Worm (Caenorhabditis elegans) whole organism, L2 larva: ENCODE data around the gene ztf-25.
"Not testable (repeated sequence)": the region's sequence is repeated elsewhere in the genome, so short reads cannot be mapped to it uniquely, and the experiment has no call there.

Experiments used
- C34F6.9 ChIP-seq: fragments of 150-350 bp; optimal IDR thresholded peaks from 2 replicates; lab custom pipeline; 2014; ENCODE audit warnings: missing biosample characterization, missing genetic modification characterization
- F13H6.1 ChIP-seq: sonication (generic microtip); optimal IDR thresholded peaks from 2 replicates; lab custom pipeline; 2016; ENCODE audit warnings: missing genetic modification characterization, missing compliant biosample characterization
- R02D3.7 ChIP-seq: fragments of 150-350 bp; optimal IDR thresholded peaks from 2 replicates; lab custom pipeline; 2014; ENCODE audit warnings: missing biosample characterization, missing genetic modification characterization
- ZK546.5 ChIP-seq: sonication (generic microtip); optimal IDR thresholded peaks from 2 replicates; lab custom pipeline; 2017; ENCODE audit warnings: missing biosample characterization, missing genetic modification characterization
- alr-1 ChIP-seq: fragments of 150-350 bp; optimal IDR thresholded peaks from 2 replicates; lab custom pipeline; 2014; ENCODE audit warnings: missing biosample characterization, missing genetic modification characterization
- blmp-1 ChIP-seq: sonication (generic microtip); optimal IDR thresholded peaks from 2 replicates; lab custom pipeline; 2017; ENCODE audit warnings: missing genetic modification characterization, mild to moderate bottlenecking, missing compliant biosample characterization, antibody characterized with exemption, moderate library complexity; ENCODE audit not compliant: insufficient read depth
- ceh-82 ChIP-seq: fragments of 150-350 bp; optimal IDR thresholded peaks from 2 replicates; lab custom pipeline; 2014; ENCODE audit warnings: missing biosample characterization, missing genetic modification characterization
- dmd-4 ChIP-seq: sonication (generic microtip); optimal IDR thresholded peaks from 2 replicates; lab custom pipeline; 2017; ENCODE audit warnings: missing biosample characterization, missing genetic modification characterization
- elt-1 ChIP-seq: fragments of 150-350 bp; optimal IDR thresholded peaks from 2 replicates; lab custom pipeline; 2014; ENCODE audit warnings: missing biosample characterization, missing genetic modification characterization
- fos-1 ChIP-seq: fragments of 150-350 bp; optimal IDR thresholded peaks from 2 replicates; lab custom pipeline; 2014; ENCODE audit warnings: missing biosample characterization, missing genetic modification characterization
- lin-11 ChIP-seq: fragments of 150-350 bp; sonication (generic microtip); optimal IDR thresholded peaks from 2 replicates; lab custom pipeline; 2014; ENCODE audit warnings: missing biosample characterization, missing genetic modification characterization, inconsistent platforms, mixed read lengths
- lin-13 ChIP-seq: fragments of 150-350 bp; optimal IDR thresholded peaks from 2 replicates; lab custom pipeline; 2014; ENCODE audit warnings: missing biosample characterization, missing genetic modification reagents, missing genetic modification characterization
- lin-39 ChIP-seq: fragments of 150-350 bp; optimal IDR thresholded peaks from 2 replicates; lab custom pipeline; 2014; ENCODE audit warnings: missing biosample characterization, missing genetic modification reagents, missing genetic modification characterization
- lsy-2 ChIP-seq, 2 experiments: fragments of 150-350 bp in 1 of 2; sonication (generic microtip) in 1 of 2; optimal IDR thresholded peaks; 2 replicates each; lab custom pipeline; 2014 to 2017; ENCODE audit warnings: missing biosample characterization in 2 of 2, missing genetic modification characterization in 2 of 2
- mab-5 ChIP-seq: fragments of 150-350 bp; optimal IDR thresholded peaks from 2 replicates; lab custom pipeline; 2014; ENCODE audit warnings: missing biosample characterization, missing genetic modification characterization
- mbf-1 ChIP-seq: sonication (generic microtip); optimal IDR thresholded peaks from 2 replicates; lab custom pipeline; 2017; ENCODE audit warnings: missing biosample characterization, missing genetic modification characterization
- nhr-11 ChIP-seq: fragments of 150-350 bp; optimal IDR thresholded peaks from 2 replicates; lab custom pipeline; 2014; ENCODE audit warnings: missing biosample characterization, missing genetic modification characterization
- nhr-12 ChIP-seq: fragments of 150-350 bp; optimal IDR thresholded peaks from 2 replicates; lab custom pipeline; 2014; ENCODE audit warnings: missing biosample characterization, missing genetic modification characterization
- nhr-23 ChIP-seq: fragments of 150-350 bp; optimal IDR thresholded peaks from 2 replicates; lab custom pipeline; 2014; ENCODE audit warnings: missing biosample characterization, missing genetic modification reagents, missing genetic modification characterization
- nhr-237 ChIP-seq: fragments of 150-350 bp; optimal IDR thresholded peaks from 2 replicates; lab custom pipeline; 2014; ENCODE audit warnings: missing biosample characterization, missing genetic modification characterization
- nhr-25 ChIP-seq: fragments of 150-350 bp; sonication (generic microtip); optimal IDR thresholded peaks from 3 replicates; lab custom pipeline; 2014; ENCODE audit warnings: missing biosample characterization, missing genetic modification characterization
- nhr-6 ChIP-seq: fragments of 150-350 bp; optimal IDR thresholded peaks from 2 replicates; lab custom pipeline; 2014; ENCODE audit warnings: missing biosample characterization, missing genetic modification characterization
- nhr-77 ChIP-seq: fragments of 150-350 bp; optimal IDR thresholded peaks from 2 replicates; lab custom pipeline; 2014; ENCODE audit warnings: missing biosample characterization, missing genetic modification characterization
- peb-1 ChIP-seq: fragments of 150-350 bp; optimal IDR thresholded peaks from 2 replicates; lab custom pipeline; 2014; ENCODE audit warnings: missing biosample characterization, missing genetic modification characterization
- sma-9 ChIP-seq, 2 experiments: fragments of 150-350 bp in 1 of 2; sonication (generic microtip) in 1 of 2; optimal IDR thresholded peaks; 2 replicates each; lab custom pipeline; 2014 to 2016; ENCODE audit warnings: missing genetic modification characterization in 2 of 2, mild to moderate bottlenecking in 1 of 2, missing biosample characterization in 1 of 2, missing compliant biosample characterization in 1 of 2, missing genetic modification reagents in 1 of 2, moderate library complexity in 1 of 2
- unc-62 ChIP-seq: fragments of 150-350 bp; optimal IDR thresholded peaks from 2 replicates; lab custom pipeline; 2014; ENCODE audit warnings: missing biosample characterization, missing genetic modification reagents, missing genetic modification characterization
- zag-1 ChIP-seq: fragments of 150-350 bp; optimal IDR thresholded peaks from 2 replicates; lab custom pipeline; 2014; ENCODE audit warnings: missing biosample characterization, missing genetic modification characterization
- ztf-1 ChIP-seq: fragments of 200-800 bp; sonication (Bioruptor generic); conservative IDR thresholded peaks from 2 replicates; pipeline ENCODE4 v1.3.6; 2022; ENCODE audit warnings: missing genetic modification characterization, missing compliant biosample characterization
- ztf-11 ChIP-seq: sonication (generic microtip); optimal IDR thresholded peaks from 2 replicates; lab custom pipeline; 2017; ENCODE audit warnings: missing biosample characterization, missing genetic modification characterization
- ztf-4 ChIP-seq: fragments of 150-350 bp; optimal IDR thresholded peaks from 2 replicates; lab custom pipeline; 2014; ENCODE audit warnings: missing biosample characterization, missing genetic modification characterization

The ztf-25 gene

ce11 chrV:17580017-17580416, 21.6 kb upstream of the ztf-25 start:
- TF ChIP-seq alr-1 (tag; lab: Kevin White, UChicago) (no peak), dmd-4 (no peak), unc-62 (no peak), C34F6.9 (tag; lab: Kevin White, UChicago) (no peak), ztf-1 (GFP tag; lab: Robert Waterston, UW) (no peak), fos-1 (no peak), ztf-11 (tag; lab: Kevin White, UChicago) (no peak), nhr-11 (tag; lab: Kevin White, UChicago) (no peak), sma-9 (GFP tag; optimal IDR thresholded peaks at IDR 0.05; lab: Kevin White, UChicago) (no peak), sma-9 (tag; optimal IDR thresholded peaks at IDR 0.05; lab: Kevin White, UChicago) (no peak), nhr-23 (tag; lab: Kevin White, UChicago) (no peak), nhr-6 (tag; lab: Kevin White, UChicago) (no peak), zag-1 (tag; lab: Kevin White, UChicago) (no peak), peb-1 (tag; lab: Kevin White, UChicago) (no peak), lin-11 (tag; lab: Kevin White, UChicago) (no peak), mab-5 (tag; lab: Kevin White, UChicago) (no peak), nhr-237 (tag; lab: Kevin White, UChicago) (no peak)

- not testable (repeated sequence) for TF ChIP-seq lin-39 (tag; lab: Kevin White, UChicago); ztf-11 (tag; lab: Kevin White, UChicago); nhr-77
Measured at ce11 chrV:17584352-17584843, 17.2 kb upstream of the ztf-25 start, which contains the start of gene fbxa-133. Gene fbxa-133 (plus strand): TSS chrV:17584793.

- TF ChIP-seq lin-39 (tag; lab: Kevin White, UChicago) (no peak), alr-1 (tag; lab: Kevin White, UChicago) (no peak), ztf-1 (GFP tag; lab: Robert Waterston, UW) (no peak), nhr-12 (tag; lab: Kevin White, UChicago) (no peak), nhr-77 (no peak), dmd-4 (no peak), F13H6.1 (tag; lab: Kevin White, UChicago) (no peak)
Measured at ce11 chrV:17595691-17596090, 5.9 kb upstream of the ztf-25 start.

ce11 chrV:17598810-17599209, 2.8 kb upstream of the ztf-25 start, which contains the start of gene Y6G8.2:
Gene Y6G8.2 (minus strand): TSS chrV:17598956.
- peak; percentile 60 for TF ChIP-seq fos-1
- no peak for TF ChIP-seq ZK546.5 (tag; lab: Kevin White, UChicago)

- not testable (repeated sequence) for TF ChIP-seq nhr-25, ztf-4, C34F6.9 (tag; lab: Kevin White, UChicago)
Measured at ce11 chrV:17606050-17606449, 4.4 kb downstream of the ztf-25 start, which contains the start of gene Y6G8.16. Gene Y6G8.16 (plus strand): TSS chrV:17606350.

ce11 chrV:17607797-17608196, 6.2 kb downstream of the ztf-25 start, which contains the start of gene srz-91:
Gene srz-91 (plus strand): TSS chrV:17608097.
- TF ChIP-seq ceh-82 (tag; lab: Kevin White, UChicago), result no peak
- TF ChIP-seq nhr-11 (tag; lab: Kevin White, UChicago), result no peak
- no peak for TF ChIP-seq R02D3.7 (tag; lab: Kevin White, UChicago)
- no peak for TF ChIP-seq nhr-25 (tag; lab: Kevin White, UChicago)
- no peak for TF ChIP-seq nhr-237 (tag; lab: Kevin White, UChicago)
- no peak for TF ChIP-seq peb-1 (tag; lab: Kevin White, UChicago)
- no peak for TF ChIP-seq lin-13
- TF ChIP-seq mbf-1, result no peak
- no peak for TF ChIP-seq blmp-1
- TF ChIP-seq zag-1 (tag; lab: Kevin White, UChicago), result no peak
- no peak for TF ChIP-seq ztf-4 (tag; lab: Kevin White, UChicago)
- TF ChIP-seq lsy-2 (tag; optimal IDR thresholded peaks at IDR 0.05; lab: Kevin White, UChicago), result no peak
- TF ChIP-seq elt-1 (tag; lab: Kevin White, UChicago), result no peak
- no peak for TF ChIP-seq F13H6.1 (tag; lab: Kevin White, UChicago)
- TF ChIP-seq, all 48 proteins: peak for 0
